Worm (Caenorhabditis elegans) whole organism, midembryonic: ENCODE measurements around the gene H20J04.4.

Experiments
- cog-1 ChIP-seq: sonication (generic microtip); optimal IDR thresholded peaks from 2 replicates; lab custom pipeline; 2016; ENCODE audit warnings: missing genetic modification characterization, missing compliant biosample characterization
- flt-1 ChIP-seq: fragments of 200-800 bp; sonication (Bioruptor generic); IDR thresholded peaks from 2 replicates; pipeline ENCODE4 v1.3.6; 2022; ENCODE audit warnings: missing genetic modification characterization, missing compliant biosample characterization
- med-1 ChIP-seq: sonication (generic microtip); optimal IDR thresholded peaks from 2 replicates; lab custom pipeline; 2017; ENCODE audit warnings: missing genetic modification characterization, mild to moderate bottlenecking, missing compliant biosample characterization, antibody characterized with exemption, missing genetic modification reagents; ENCODE audit not compliant: insufficient read depth
- ztf-23 ChIP-seq: fragments of 200-800 bp; sonication (Bioruptor generic); IDR thresholded peaks from 2 replicates; pipeline ENCODE4 v1.3.6; 2022; ENCODE audit warnings: missing genetic modification reagents, missing genetic modification characterization, missing compliant biosample characterization

DNA sequence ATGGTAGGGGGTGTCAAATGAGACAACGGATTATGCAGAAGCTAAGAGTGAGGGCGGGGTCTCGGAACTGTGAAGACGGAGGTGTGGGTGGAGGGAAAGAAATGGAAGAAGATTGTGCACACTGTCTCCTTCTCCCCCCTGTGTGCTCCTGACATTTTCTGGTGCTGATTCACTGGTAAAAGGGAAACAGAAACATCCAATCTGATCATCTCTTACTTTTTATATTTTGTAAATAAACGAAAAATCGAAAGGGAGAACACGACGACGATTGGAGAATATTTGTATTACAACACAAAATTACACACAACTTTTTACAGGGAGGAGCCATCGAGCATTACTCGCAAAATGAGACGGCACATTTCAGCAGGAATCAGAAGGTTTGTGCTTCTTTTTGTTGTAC, 54.5 kb downstream of the H20J04.4 start, which contains the start of gene fkh-6:
- TF ChIP-seq flt-1 (GFP tag; lab: Robert Waterston, UW) = no peak
- no peak for TF ChIP-seq cog-1 (tag; lab: Kevin White, UChicago)
- no peak for TF ChIP-seq ztf-23 (GFP tag; lab: Robert Waterston, UW)
- TF ChIP-seq med-1 (GFP tag; lab: Kevin White, UChicago) = no peak
